Worm (Caenorhabditis elegans) whole organism, L4 larva: ENCODE measurements around the gene F56H9.6.

Experiments
- F10B5.3 ChIP-seq: sonication (generic microtip); optimal IDR thresholded peaks from 2 replicates; lab custom pipeline; 2016; ENCODE audit warnings: mild to moderate bottlenecking, missing genetic modification characterization, missing compliant biosample characterization
- F37D6.2 ChIP-seq: sonication (generic microtip); optimal IDR thresholded peaks from 2 replicates; lab custom pipeline; 2016; ENCODE audit warnings: mild to moderate bottlenecking, missing genetic modification characterization, missing compliant biosample characterization
- R02D3.7 ChIP-seq: fragments of 150-350 bp; sonication (generic microtip); optimal IDR thresholded peaks from 3 replicates; lab custom pipeline; 2014; ENCODE audit warnings: missing biosample characterization, missing genetic modification characterization
- T20F7.1 ChIP-seq: fragments of 200-800 bp; sonication (Bioruptor generic); optimal IDR thresholded peaks from 2 replicates; lab custom pipeline; 2018; ENCODE audit warnings: mild to moderate bottlenecking, missing genetic modification characterization, missing compliant biosample characterization
- aha-1 ChIP-seq: fragments of 150-350 bp; peaks from one replicate; lab custom pipeline; 2014; ENCODE audit warnings: missing biosample characterization, missing genetic modification characterization
- attf-4 ChIP-seq: sonication (generic microtip); optimal IDR thresholded peaks from 3 replicates; lab custom pipeline; 2017; ENCODE audit warnings: missing biosample characterization, missing genetic modification characterization
- ceh-28 ChIP-seq: fragments of 150-350 bp; optimal IDR thresholded peaks from 2 replicates; lab custom pipeline; 2014; ENCODE audit warnings: missing biosample characterization, missing genetic modification reagents, missing genetic modification characterization
- ceh-44 ChIP-seq: fragments of 200-800 bp; sonication (Bioruptor generic); IDR thresholded peaks from 2 replicates; pipeline ENCODE4 v1.3.6; 2022; ENCODE audit warnings: missing genetic modification reagents, missing genetic modification characterization, missing compliant biosample characterization
- ceh-82 ChIP-seq: sonication (generic microtip); optimal IDR thresholded peaks from 2 replicates; lab custom pipeline; 2017; ENCODE audit warnings: missing biosample characterization, missing genetic modification characterization
- ces-1 ChIP-seq: fragments of 150-350 bp; sonication (generic microtip); optimal IDR thresholded peaks from 4 replicates; lab custom pipeline; 2014; ENCODE audit warnings: missing biosample characterization, missing genetic modification reagents, missing genetic modification characterization
- cey-2 ChIP-seq: sonication (generic microtip); optimal IDR thresholded peaks from 3 replicates; lab custom pipeline; 2017; ENCODE audit warnings: missing genetic modification characterization, mild to moderate bottlenecking, missing compliant biosample characterization, antibody characterized with exemption, borderline replicate concordance; ENCODE audit not compliant: insufficient read depth
- daf-16 ChIP-seq, 3 experiments: sonication (generic microtip); optimal IDR thresholded peaks; 2 replicates each; lab custom pipeline; 2016 to 2017; ENCODE audit warnings: missing genetic modification characterization in 3 of 3, missing genetic modification reagents in 3 of 3, mild to moderate bottlenecking in 2 of 3, missing compliant biosample characterization in 2 of 3, missing biosample characterization in 1 of 3, moderate library complexity in 1 of 3
- daf-19 ChIP-seq: fragments of 200-800 bp; sonication (Bioruptor generic); conservative IDR thresholded peaks from 2 replicates; pipeline ENCODE4 v1.3.6; 2022; ENCODE audit warnings: missing genetic modification characterization, missing compliant biosample characterization
- dmd-8 ChIP-seq: fragments of 200-800 bp; sonication (Bioruptor generic); IDR thresholded peaks from 2 replicates; pipeline ENCODE4 v1.3.6; 2022; ENCODE audit warnings: missing genetic modification characterization, missing compliant biosample characterization
- duxl-1 ChIP-seq: sonication (generic microtip); optimal IDR thresholded peaks from 2 replicates; lab custom pipeline; 2016; ENCODE audit warnings: mild to moderate bottlenecking, missing genetic modification characterization, moderate library complexity, missing compliant biosample characterization; ENCODE audit not compliant: poor library complexity
- dve-1 ChIP-seq: sonication (generic microtip); optimal IDR thresholded peaks from 2 replicates; lab custom pipeline; 2017; ENCODE audit warnings: antibody characterized with exemption, mild to moderate bottlenecking, missing genetic modification characterization, missing compliant biosample characterization; ENCODE audit not compliant: insufficient read depth
- egl-27 ChIP-seq: sonication (generic microtip); optimal IDR thresholded peaks from 3 replicates; lab custom pipeline; 2017; ENCODE audit warnings: missing biosample characterization, missing genetic modification reagents, missing genetic modification characterization
- fos-1 ChIP-seq: fragments of 150-350 bp; optimal IDR thresholded peaks from 2 replicates; lab custom pipeline; 2014; ENCODE audit warnings: missing biosample characterization, missing genetic modification characterization
- hlh-11 ChIP-seq: fragments of 200-800 bp; sonication (Bioruptor generic); optimal IDR thresholded peaks from 2 replicates; lab custom pipeline; 2018; ENCODE audit warnings: mild to moderate bottlenecking, missing genetic modification characterization, missing compliant biosample characterization
- hmg-1.1 ChIP-seq: fragments of 200-800 bp; sonication (Bioruptor generic); IDR thresholded peaks from 2 replicates; pipeline ENCODE4 v1.3.6; 2022; ENCODE audit warnings: missing genetic modification reagents, missing genetic modification characterization, missing compliant biosample characterization
- lin-1 ChIP-seq: fragments of 200-800 bp; sonication (Bioruptor generic); IDR thresholded peaks from 2 replicates; pipeline ENCODE4 v1.3.6; 2022; ENCODE audit warnings: missing genetic modification reagents, missing genetic modification characterization, missing compliant biosample characterization
- mdl-1 ChIP-seq, 2 experiments: fragments of 150-350 bp in 1 of 2; sonication (generic microtip) in 1 of 2; optimal IDR thresholded peaks; 2 replicates each; lab custom pipeline; 2014 to 2017; ENCODE audit warnings: missing biosample characterization in 2 of 2, missing genetic modification characterization in 2 of 2
- mes-2 ChIP-seq: sonication (generic microtip); optimal IDR thresholded peaks from 2 replicates; lab custom pipeline; 2016; ENCODE audit warnings: missing genotype, mild to moderate bottlenecking, missing genetic modification characterization, missing compliant biosample characterization; ENCODE audit not compliant: poor library complexity, severe bottlenecking
- mxl-3 ChIP-seq: fragments of 200-800 bp; sonication (Bioruptor generic); optimal IDR thresholded peaks from 2 replicates; lab custom pipeline; 2018; ENCODE audit warnings: mild to moderate bottlenecking, missing genetic modification characterization, missing compliant biosample characterization
- nhr-102 ChIP-seq: sonication (generic microtip); optimal IDR thresholded peaks from 2 replicates; lab custom pipeline; 2016; ENCODE audit warnings: mild to moderate bottlenecking, missing genetic modification characterization, moderate library complexity, missing compliant biosample characterization
- nhr-237 ChIP-seq: sonication (generic microtip); optimal IDR thresholded peaks from 2 replicates; lab custom pipeline; 2017; ENCODE audit warnings: missing biosample characterization, missing genetic modification characterization
- nhr-25 ChIP-seq: sonication (generic microtip); optimal IDR thresholded peaks from 2 replicates; lab custom pipeline; 2017; ENCODE audit warnings: missing genetic modification characterization, mild to moderate bottlenecking, missing compliant biosample characterization, antibody characterized with exemption, moderate library complexity, borderline replicate concordance; ENCODE audit not compliant: insufficient read depth
- nhr-6 ChIP-seq: fragments of 150-350 bp; optimal IDR thresholded peaks from 2 replicates; lab custom pipeline; 2014; ENCODE audit warnings: missing biosample characterization, missing genetic modification characterization
- nhr-77 ChIP-seq: fragments of 150-350 bp; optimal IDR thresholded peaks from 2 replicates; lab custom pipeline; 2014; ENCODE audit warnings: missing biosample characterization, missing genetic modification characterization
- sdz-12 ChIP-seq: fragments of 200-800 bp; sonication (Bioruptor generic); optimal IDR thresholded peaks from 2 replicates; lab custom pipeline; 2018; ENCODE audit warnings: mild to moderate bottlenecking, missing genetic modification characterization, missing compliant biosample characterization
- set-16 ChIP-seq: fragments of 200-800 bp; sonication (Bioruptor generic); IDR thresholded peaks from 2 replicates; pipeline ENCODE4 v1.3.6; 2022; ENCODE audit warnings: missing genetic modification reagents, missing genetic modification characterization, missing compliant biosample characterization
- skn-1 ChIP-seq: fragments of 150-350 bp; optimal IDR thresholded peaks from 2 replicates; lab custom pipeline; 2014; ENCODE audit warnings: missing biosample characterization, missing genetic modification characterization
- snpc-4 ChIP-seq: fragments of 150-350 bp; optimal IDR thresholded peaks from 2 replicates; lab custom pipeline; 2014; ENCODE audit warnings: missing biosample characterization, missing genetic modification characterization
- spr-1 ChIP-seq: sonication (generic microtip); optimal IDR thresholded peaks from 2 replicates; lab custom pipeline; 2016; ENCODE audit warnings: mild to moderate bottlenecking, missing genetic modification characterization, missing compliant biosample characterization
- unc-62 ChIP-seq, 3 experiments: fragments of 150-350 bp in 1 of 3; sonication (generic microtip); optimal IDR thresholded peaks in 2 of 3; peaks in 1 of 3; 1 replicate in 1 of 3; 2 replicates in 2 of 3; lab custom pipeline; 2014 to 2017; ENCODE audit warnings: missing biosample characterization in 3 of 3, missing genetic modification characterization in 3 of 3, missing genetic modification reagents in 3 of 3, missing genotype in 1 of 3

F56H9.6 gene

DNA sequence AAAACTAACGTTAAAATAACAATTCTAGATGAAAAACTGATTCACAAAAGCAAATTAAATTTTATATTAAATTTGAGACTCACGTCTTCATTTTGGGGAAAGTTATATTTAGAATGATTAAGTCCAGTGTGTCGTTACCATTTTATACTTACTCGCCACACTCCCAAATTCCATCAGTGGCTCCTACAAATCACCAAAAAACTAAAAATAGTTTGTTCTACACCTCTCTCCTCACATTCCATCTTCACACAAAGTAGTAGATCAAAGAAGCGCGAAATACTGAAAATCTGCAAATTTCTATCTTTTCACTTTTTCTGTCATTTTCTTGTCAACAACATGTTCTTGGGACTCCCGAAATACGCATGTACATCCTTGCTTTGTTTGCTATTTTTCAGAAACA, 20.8 kb downstream of the F56H9.6 start, which contains the start of gene ZC116.5:
ZC116.5 (minus strand) TSS at position 101 of the 400 bp plus-strand sequence.
- TF ChIP-seq nhr-102 (tag; lab: Kevin White, UChicago) (no peak), skn-1 (tag; lab: Kevin White, UChicago) (no peak), nhr-77 (no peak), nhr-25 (tag; lab: Kevin White, UChicago) (no peak), lin-1 (GFP tag; lab: Robert Waterston, UW) (no peak), ces-1 (GFP tag; lab: Kevin White, UChicago) (no peak), ceh-44 (GFP tag; lab: Robert Waterston, UW) (no peak)

DNA sequence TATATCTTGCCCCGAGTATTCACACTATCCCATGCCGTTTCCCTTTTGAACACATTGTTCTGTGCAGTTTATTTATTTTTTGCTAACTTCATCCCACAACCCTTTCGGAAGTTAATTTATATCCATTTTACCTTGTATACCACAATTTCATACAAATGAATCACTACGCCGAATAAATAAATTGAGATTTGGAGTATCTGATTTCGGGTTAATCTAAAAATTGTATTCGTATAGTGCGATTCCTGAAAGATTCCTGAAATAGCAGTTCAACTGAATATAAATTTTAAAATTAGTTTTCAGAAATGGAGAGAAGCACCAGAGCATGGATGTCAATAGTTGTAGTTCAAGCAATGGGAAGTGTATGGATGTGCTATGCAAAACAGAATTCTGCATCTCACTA, 22.5 kb downstream of the F56H9.6 start, which contains the start of gene erg-28:
erg-28 (plus strand) TSS at position 301 of the 400 bp plus-strand sequence.
- TF ChIP-seq F10B5.3 (no peak), cey-2 (no peak), hmg-1.1 (GFP tag; lab: Robert Waterston, UW) (no peak)
- TF ChIP-seq, all 104 proteins: peak for 0

DNA sequence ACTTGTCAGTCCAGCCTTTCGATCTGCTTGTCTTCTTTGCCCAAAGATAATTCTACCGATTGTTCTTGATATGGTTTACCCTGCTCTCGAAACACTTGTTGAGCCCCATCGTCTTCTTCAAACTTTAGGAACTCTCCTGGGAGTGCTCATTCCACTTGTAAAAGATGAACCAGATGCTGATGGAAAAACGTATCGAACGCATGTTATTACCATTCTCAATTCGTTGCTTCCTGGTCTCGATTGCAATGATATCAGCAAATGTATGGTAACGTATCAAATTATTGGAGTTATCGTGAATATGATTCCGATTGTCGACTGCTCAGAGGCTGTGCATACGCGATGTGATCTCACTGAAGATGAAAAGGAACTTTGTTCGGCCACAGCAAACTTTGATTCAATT, 27.8 kb downstream of the F56H9.6 start:
- TF ChIP-seq unc-62 (GFP tag; optimal IDR thresholded peaks at IDR 0.05 in 1 of 2; lab: Kevin White, UChicago) (peak in 1 of 2 experiments; percentile 84), unc-62 (tag; optimal IDR thresholded peaks at IDR 0.05; lab: Kevin White, UChicago) (no peak), aha-1 (tag; lab: Kevin White, UChicago) (peak; percentile 53), attf-4 (tag; lab: Kevin White, UChicago) (no peak)

DNA sequence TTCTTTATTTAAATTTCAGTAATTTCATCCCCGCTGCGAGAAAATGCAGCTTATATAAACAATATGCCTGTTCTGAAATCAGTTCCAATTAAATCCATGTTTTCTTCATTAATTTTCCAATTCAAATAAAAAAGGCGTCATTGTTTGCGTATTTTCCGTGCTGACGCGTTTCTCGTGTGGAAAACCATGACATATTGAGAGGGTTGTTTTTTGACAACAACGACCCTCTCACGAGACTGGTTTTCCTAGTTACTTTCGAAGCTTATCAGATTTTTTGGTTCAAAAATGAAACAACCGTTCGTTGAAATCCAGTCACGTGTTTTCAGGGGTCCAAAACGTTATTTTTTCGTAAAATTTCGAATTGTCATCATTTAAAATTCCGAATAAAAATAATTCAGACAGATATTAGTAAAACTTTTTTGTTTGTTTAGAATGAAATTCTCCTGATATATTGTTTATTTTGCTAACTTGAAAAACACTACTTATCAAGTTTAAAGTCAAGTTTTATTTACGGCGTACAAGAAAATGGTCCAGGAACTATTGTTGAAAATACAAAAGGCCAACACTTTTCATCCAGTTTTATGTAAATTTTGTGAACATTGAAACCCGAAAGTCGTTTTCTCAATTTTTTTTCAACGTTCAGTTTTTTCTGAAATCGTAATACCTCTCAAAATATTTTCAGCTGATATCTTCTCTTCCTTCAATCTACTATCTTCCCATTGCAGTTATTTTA, 30.0 kb downstream of the F56H9.6 start, which contains the start of gene C14C10.5:
C14C10.5 (plus strand) TSS at position 683 of the 733 bp plus-strand sequence.
- no peak for TF ChIP-seq daf-16 (GFP tag; optimal IDR thresholded peaks at IDR 0.05; lab: Kevin White, UChicago)
- peak; percentile 79 for TF ChIP-seq daf-16 (tag; optimal IDR thresholded peaks at IDR 0.05; lab: Kevin White, UChicago)
- peak in 1 of 2 experiments; percentile 33 for TF ChIP-seq mdl-1 (tag; optimal IDR thresholded peaks at IDR 0.05; lab: Kevin White, UChicago)
- TF ChIP-seq F37D6.2 (tag; lab: Kevin White, UChicago): no peak
- no peak for TF ChIP-seq snpc-4 (tag; lab: Kevin White, UChicago)
- peak; percentile 48 for TF ChIP-seq dve-1 (tag; lab: Kevin White, UChicago)
- TF ChIP-seq set-16: no peak
- TF ChIP-seq ceh-28 (tag; lab: Kevin White, UChicago): no peak
- TF ChIP-seq nhr-237 (tag; lab: Kevin White, UChicago): no peak
- TF ChIP-seq fos-1 (tag; lab: Kevin White, UChicago): no peak
- peak; percentile 41 for TF ChIP-seq T20F7.1 (GFP tag; lab: Kevin White, UChicago)
- no peak for TF ChIP-seq nhr-6 (tag; lab: Kevin White, UChicago)
- 0 out of 2 replicates have a peak, but pooled peaks have one; percentile 24 for TF ChIP-seq daf-19 (GFP tag; lab: Robert Waterston, UW)
- TF ChIP-seq sdz-12 (GFP tag; lab: Kevin White, UChicago): no peak
- no peak for TF ChIP-seq dmd-8
- peak; percentile 27 for TF ChIP-seq mes-2 (tag; lab: Kevin White, UChicago)
- TF ChIP-seq mxl-3 (GFP tag; lab: Kevin White, UChicago): peak; percentile 15
- no peak for TF ChIP-seq R02D3.7
- TF ChIP-seq egl-27 (tag; lab: Kevin White, UChicago): no peak
- no peak for TF ChIP-seq ceh-82 (tag; lab: Kevin White, UChicago)
- TF ChIP-seq duxl-1 (tag; lab: Kevin White, UChicago): no peak
- TF ChIP-seq hlh-11 (tag; lab: Kevin White, UChicago): peak; percentile 38
- TF ChIP-seq spr-1: no peak
